Worm (Caenorhabditis elegans): ENCODE measurements around the gene cyb-3.

DNA sequence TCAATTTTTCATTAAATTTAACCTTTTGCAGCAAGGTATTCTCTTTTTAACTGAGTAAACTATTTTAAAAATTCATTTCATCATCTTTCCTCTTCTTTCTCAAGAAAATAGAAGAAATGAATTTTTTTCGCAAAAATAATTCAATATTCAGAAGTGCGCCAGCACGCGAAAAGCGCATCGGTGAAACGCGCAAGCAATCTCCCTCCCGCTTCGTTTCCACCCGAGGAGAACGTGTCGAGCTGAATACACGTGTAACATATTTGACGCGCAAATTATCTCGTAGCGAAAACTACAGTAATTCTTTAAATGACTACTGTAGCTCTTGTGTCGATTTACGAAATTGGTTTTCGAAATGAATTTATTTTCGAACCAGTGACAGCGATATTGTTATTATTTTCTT, 3.4 kb upstream of the cyb-3 start:
- TF ChIP-seq tra-4 (tag; optimal IDR thresholded peaks at IDR 0.05) (no peak), ets-7 (tag; optimal IDR thresholded peaks at IDR 0.05) (no peak), B0310.2 (tag; optimal IDR thresholded peaks at IDR 0.05) (no peak), scrt-1 (GFP tag; IDR thresholded peaks at IDR 0.05) (no peak), hmg-4 (GFP tag; optimal IDR thresholded peaks at IDR 0.05) (no peak)
